Worm (Caenorhabditis elegans) whole organism, L4 larva: Measurements from ENCODE around the gene wip-1.

Experiments
- D1046.2 ChIP-seq: fragments of 200-800 bp; sonication (Bioruptor generic); IDR thresholded peaks from 2 replicates; pipeline ENCODE4 v1.3.6; 2022; ENCODE audit warnings: missing genetic modification characterization, missing compliant biosample characterization
- T20F7.1 ChIP-seq: fragments of 200-800 bp; sonication (Bioruptor generic); optimal IDR thresholded peaks from 2 replicates; lab custom pipeline; 2018; ENCODE audit warnings: mild to moderate bottlenecking, missing genetic modification characterization, missing compliant biosample characterization
- Y75B8A.6 ChIP-seq: fragments of 200-800 bp; sonication (Bioruptor generic); IDR thresholded peaks from 2 replicates; pipeline ENCODE4 v1.3.6; 2022; ENCODE audit warnings: missing genetic modification reagents, missing genetic modification characterization, missing compliant biosample characterization
- aly-2 ChIP-seq: sonication (generic microtip); optimal IDR thresholded peaks from 2 replicates; lab custom pipeline; 2018; ENCODE audit warnings: missing biosample characterization, missing genetic modification characterization
- daf-19 ChIP-seq: fragments of 200-800 bp; sonication (Bioruptor generic); conservative IDR thresholded peaks from 2 replicates; pipeline ENCODE4 v1.3.6; 2022; ENCODE audit warnings: missing genetic modification characterization, missing compliant biosample characterization
- mep-1 ChIP-seq: fragments of 150-350 bp; sonication (generic microtip); optimal IDR thresholded peaks from 3 replicates; lab custom pipeline; 2014; ENCODE audit warnings: missing biosample characterization, missing genetic modification characterization
- pha-4 ChIP-seq, 2 experiments: fragments of 150-350 bp in 1 of 2; fragments of 200-800 bp in 1 of 2; sonication (Bioruptor generic) in 1 of 2; IDR thresholded peaks in 1 of 2; optimal IDR thresholded peaks in 1 of 2; 2 replicates each; pipeline versions ENCODE4 v1.3.6 to Lab custom; 2014 to 2022; ENCODE audit warnings: missing genetic modification characterization in 2 of 2, missing genetic modification reagents in 2 of 2, missing biosample characterization in 1 of 2, missing compliant biosample characterization in 1 of 2
- pqm-1 ChIP-seq: sonication (generic microtip); optimal IDR thresholded peaks from 2 replicates; lab custom pipeline; 2017; ENCODE audit warnings: missing biosample characterization, missing genetic modification characterization
- zfp-2 ChIP-seq: sonication (generic microtip); optimal IDR thresholded peaks from 2 replicates; lab custom pipeline; 2016; ENCODE audit warnings: mild to moderate bottlenecking, missing genetic modification characterization, missing compliant biosample characterization

- no peak for TF ChIP-seq mep-1
- TF ChIP-seq zfp-2: no peak
- no peak for TF ChIP-seq T20F7.1 (GFP tag; lab: Kevin White, UChicago)
- TF ChIP-seq pqm-1 (tag; lab: Kevin White, UChicago): no peak
- no peak for TF ChIP-seq Y75B8A.6
- no peak for TF ChIP-seq aly-2 (tag; lab: Kevin White, UChicago)
- no peak for TF ChIP-seq D1046.2 (GFP tag; lab: Robert Waterston, UW)
- no peak for TF ChIP-seq daf-19
- no peak for TF ChIP-seq pha-4 (GFP tag; IDR thresholded peaks at IDR 0.05; lab: Robert Waterston, UW)
- TF ChIP-seq pha-4 (tag; optimal IDR thresholded peaks at IDR 0.05; lab: Kevin White, UChicago): no peak
These were observed 34.5 kb upstream of the wip-1 start for ce11 chrIII:4983961-4984360.
